Fruit fly (Drosophila melanogaster): Measurements from ENCODE around the gene VhaAC39-2.

The VhaAC39-2 gene

dm6 chr3R:23181714-23182337 lies 22.7 kb upstream of the VhaAC39-2 start:
- TF ChIP-seq cic (GFP tag; optimal IDR thresholded peaks at IDR 0.05) (no peak), Crg-1 (GFP tag; optimal IDR thresholded peaks at IDR 0.05) (no peak), ovo (GFP tag; optimal IDR thresholded peaks at IDR 0.05) (peak; percentile 32), CG12768 (GFP tag; optimal IDR thresholded peaks at IDR 0.05) (no peak), CG11617 (GFP tag; optimal IDR thresholded peaks at IDR 0.05) (no peak), CG7101 (tag; optimal IDR thresholded peaks at IDR 0.05) (no peak), cnc (optimal IDR thresholded peaks at IDR 0.05) (no peak), kay (GFP tag; ENCODE audit: borderline replicate concordance) (no peak), tj (GFP tag; optimal IDR thresholded peaks at IDR 0.05) (no peak), CG14711 (tag; optimal IDR thresholded peaks at IDR 0.05) (no peak), CG1620 (GFP tag; optimal IDR thresholded peaks at IDR 0.05) (no peak), Hr96 (GFP tag; optimal IDR thresholded peaks at IDR 0.05) (no peak), pad (GFP tag; optimal IDR thresholded peaks at IDR 0.05) (peak; percentile 97), Clk (GFP tag; optimal IDR thresholded peaks at IDR 0.05) (no peak), Mnt (GFP tag; optimal IDR thresholded peaks at IDR 0.05) (no peak), CG7045 (GFP tag; optimal IDR thresholded peaks at IDR 0.05) (no peak)

- TF ChIP-seq CG1620 (GFP tag; optimal IDR thresholded peaks at IDR 0.05): no peak
- no peak for TF ChIP-seq CG11617 (GFP tag; optimal IDR thresholded peaks at IDR 0.05)
- TF ChIP-seq CG7045 (GFP tag; optimal IDR thresholded peaks at IDR 0.05): no peak
- TF ChIP-seq Hr96 (GFP tag; optimal IDR thresholded peaks at IDR 0.05): no peak
- TF ChIP-seq bab1 (GFP tag; optimal IDR thresholded peaks at IDR 0.05): no peak
- TF ChIP-seq CG33017 (tag; optimal IDR thresholded peaks at IDR 0.05): peak; percentile 49
- no peak for TF ChIP-seq CG14711 (tag; optimal IDR thresholded peaks at IDR 0.05)
- TF ChIP-seq CG7101 (tag; optimal IDR thresholded peaks at IDR 0.05): peak; percentile 43
- TF ChIP-seq CG5204 (GFP tag; optimal IDR thresholded peaks at IDR 0.05): no peak
- TF ChIP-seq CG12768 (GFP tag; optimal IDR thresholded peaks at IDR 0.05): no peak
- no peak for TF ChIP-seq cic (GFP tag; optimal IDR thresholded peaks at IDR 0.05)
Measured at dm6 chr3R:23180980-23181630, 22.0 kb upstream of the VhaAC39-2 start.

- no peak for TF ChIP-seq CG11617 (GFP tag; optimal IDR thresholded peaks at IDR 0.05)
- peak; percentile 87 for TF ChIP-seq kay (GFP tag; ENCODE audit: borderline replicate concordance)
Measured at dm6 chr3R:23179336-23179735, 20.2 kb upstream of the VhaAC39-2 start.

dm6 chr3R:23178052-23178591 lies 19.0 kb upstream of the VhaAC39-2 start:
- TF ChIP-seq CG12768 (GFP tag; optimal IDR thresholded peaks at IDR 0.05) (no peak), ovo (GFP tag; optimal IDR thresholded peaks at IDR 0.05) (no peak), CG7101 (tag; optimal IDR thresholded peaks at IDR 0.05) (peak; percentile 6), cnc (optimal IDR thresholded peaks at IDR 0.05) (no peak), Clk (GFP tag; optimal IDR thresholded peaks at IDR 0.05) (no peak)

dm6 chr3R:23177457-23177856 lies 18.3 kb upstream of the VhaAC39-2 start:
- TF ChIP-seq pad (GFP tag; optimal IDR thresholded peaks at IDR 0.05) (no peak), CG14711 (tag; optimal IDR thresholded peaks at IDR 0.05) (no peak), tj (GFP tag; optimal IDR thresholded peaks at IDR 0.05) (no peak), kay (GFP tag; ENCODE audit: borderline replicate concordance) (no peak), CG7101 (tag; optimal IDR thresholded peaks at IDR 0.05) (no peak), ovo (GFP tag; optimal IDR thresholded peaks at IDR 0.05) (no peak), cnc (optimal IDR thresholded peaks at IDR 0.05) (no peak), CG7045 (GFP tag; optimal IDR thresholded peaks at IDR 0.05) (no peak), cic (GFP tag; optimal IDR thresholded peaks at IDR 0.05) (no peak), Clk (GFP tag; optimal IDR thresholded peaks at IDR 0.05) (no peak), CG1620 (GFP tag; optimal IDR thresholded peaks at IDR 0.05) (no peak), Hr96 (GFP tag; optimal IDR thresholded peaks at IDR 0.05) (no peak), CG5204 (GFP tag; optimal IDR thresholded peaks at IDR 0.05) (no peak), toe (GFP tag; optimal IDR thresholded peaks at IDR 0.05) (no peak), Crg-1 (GFP tag; optimal IDR thresholded peaks at IDR 0.05) (no peak), CG33017 (tag; optimal IDR thresholded peaks at IDR 0.05) (no peak), CG12768 (GFP tag; optimal IDR thresholded peaks at IDR 0.05) (no peak), bab1 (GFP tag; optimal IDR thresholded peaks at IDR 0.05) (no peak), Mnt (GFP tag; optimal IDR thresholded peaks at IDR 0.05) (no peak)

dm6 chr3R:23176445-23177087 lies 17.4 kb upstream of the VhaAC39-2 start:
- TF ChIP-seq CG7045 (GFP tag; optimal IDR thresholded peaks at IDR 0.05) (peak; percentile 81), pad (GFP tag; optimal IDR thresholded peaks at IDR 0.05) (peak; percentile 54), ovo (GFP tag; optimal IDR thresholded peaks at IDR 0.05) (peak; percentile 89), CG12768 (GFP tag; optimal IDR thresholded peaks at IDR 0.05) (peak; percentile 12), CG14711 (tag; optimal IDR thresholded peaks at IDR 0.05) (peak; percentile 24), Clk (GFP tag; optimal IDR thresholded peaks at IDR 0.05) (peak; percentile 49), CG1620 (GFP tag; optimal IDR thresholded peaks at IDR 0.05) (peak; percentile 55), kay (GFP tag; ENCODE audit: borderline replicate concordance) (peak; percentile 69), bab1 (GFP tag; optimal IDR thresholded peaks at IDR 0.05) (no peak), Hr96 (GFP tag; optimal IDR thresholded peaks at IDR 0.05) (peak; percentile 22), cnc (optimal IDR thresholded peaks at IDR 0.05) (no peak), toe (GFP tag; optimal IDR thresholded peaks at IDR 0.05) (peak; percentile 55), Mnt (GFP tag; optimal IDR thresholded peaks at IDR 0.05) (peak; percentile 73), CG7101 (tag; optimal IDR thresholded peaks at IDR 0.05) (peak; percentile 83), CG5204 (GFP tag; optimal IDR thresholded peaks at IDR 0.05) (peak; percentile 58), Crg-1 (GFP tag; optimal IDR thresholded peaks at IDR 0.05) (peak; percentile 67), cic (GFP tag; optimal IDR thresholded peaks at IDR 0.05) (peak; percentile 88), CG11617 (GFP tag; optimal IDR thresholded peaks at IDR 0.05) (peak; percentile 60), tj (GFP tag; optimal IDR thresholded peaks at IDR 0.05) (no peak), CG33017 (tag; optimal IDR thresholded peaks at IDR 0.05) (peak; percentile 72)

All from whole organism, adult.